Worm (Caenorhabditis elegans): ENCODE results near the gene F55H2.7.

DNA sequence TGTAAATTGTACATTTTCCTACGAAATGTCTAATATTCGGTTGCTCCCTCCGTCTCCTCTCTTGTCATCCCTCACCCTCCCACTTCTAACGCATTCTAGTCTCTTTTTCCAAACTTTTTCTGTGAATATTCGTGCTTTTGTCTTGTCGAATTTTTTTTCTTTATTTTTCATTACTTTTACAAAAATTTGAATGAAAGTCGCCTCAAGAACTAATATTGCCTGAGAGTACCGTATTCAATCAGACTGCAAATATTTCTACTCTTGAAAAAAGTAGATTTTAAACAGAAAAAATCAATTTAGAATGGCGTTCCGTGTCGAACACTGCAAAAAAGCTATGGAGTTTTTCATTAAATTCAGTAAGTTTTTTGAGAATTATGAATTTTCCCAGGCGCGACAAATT lies 40.3 kb upstream of the F55H2.7 start, which contains the start of gene ZK1098.11:
- TF ChIP-seq lin-15B (tag; optimal IDR thresholded peaks at IDR 0.05), result no peak
- TF ChIP-seq nhr-28 (tag; optimal IDR thresholded peaks at IDR 0.05), result no peak
- TF ChIP-seq daf-16 (GFP tag; optimal IDR thresholded peaks at IDR 0.05), result no peak
- no peak for TF ChIP-seq daf-16 (tag; optimal IDR thresholded peaks at IDR 0.05)
- TF ChIP-seq nhr-237 (tag; optimal IDR thresholded peaks at IDR 0.05), result no peak

All from whole organism, L4 larva.